Worm (Caenorhabditis elegans) whole organism, L1 larva: ENCODE measurements around the gene cec-4.

ENCODE experiments used
- fkh-10 ChIP-seq: sonication (generic microtip); optimal IDR thresholded peaks from 2 replicates; lab custom pipeline; 2017; ENCODE audit warnings: missing biosample characterization, missing genetic modification reagents, missing genetic modification characterization
- nhr-77 ChIP-seq: fragments of 150-350 bp; optimal IDR thresholded peaks from 2 replicates; lab custom pipeline; 2014; ENCODE audit warnings: missing biosample characterization, missing genetic modification characterization
- tbx-2 ChIP-seq: sonication (generic microtip); optimal IDR thresholded peaks from 2 replicates; lab custom pipeline; 2016; ENCODE audit warnings: missing genetic modification characterization, missing compliant biosample characterization
- zag-1 ChIP-seq: fragments of 150-350 bp; optimal IDR thresholded peaks from 2 replicates; lab custom pipeline; 2014; ENCODE audit warnings: missing biosample characterization, missing genetic modification characterization

DNA sequence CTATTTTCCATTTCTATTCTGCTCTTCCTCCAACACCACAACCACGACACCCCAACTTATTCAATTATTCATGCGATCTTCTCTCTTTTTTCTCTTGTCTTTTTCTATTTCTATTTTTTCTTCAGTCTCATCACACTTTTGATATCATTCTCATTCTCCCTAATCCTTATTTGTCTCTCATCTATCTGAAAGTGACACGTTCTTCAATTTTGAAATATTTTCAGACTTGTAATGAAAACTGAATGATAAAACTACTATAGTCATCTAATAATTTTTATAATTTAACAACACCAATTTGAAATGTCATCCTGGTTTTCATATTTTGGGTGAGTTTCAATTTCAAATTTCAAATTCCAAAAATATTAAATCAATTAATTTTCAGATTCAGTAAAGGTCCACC lies 13.1 kb downstream of the cec-4 start, which contains the start of gene cla-1:
- TF ChIP-seq nhr-77 (tag; lab: Kevin White, UChicago) (no peak), fkh-10 (no peak), tbx-2 (no peak), zag-1 (tag; lab: Kevin White, UChicago) (no peak)
